Worm (Caenorhabditis elegans) whole organism, L4/young adult: ENCODE measurements around the gene T11B7.5.

ENCODE experiments used
- W03F9.2 ChIP-seq: fragments of 150-350 bp; optimal IDR thresholded peaks from 2 replicates; lab custom pipeline; 2014; ENCODE audit warnings: missing biosample characterization, missing genetic modification characterization
- dao-5 ChIP-seq: sonication (generic microtip); optimal IDR thresholded peaks from 2 replicates; lab custom pipeline; 2016; ENCODE audit warnings: missing genotype, missing genetic modification characterization, moderate library complexity, missing compliant biosample characterization

DNA sequence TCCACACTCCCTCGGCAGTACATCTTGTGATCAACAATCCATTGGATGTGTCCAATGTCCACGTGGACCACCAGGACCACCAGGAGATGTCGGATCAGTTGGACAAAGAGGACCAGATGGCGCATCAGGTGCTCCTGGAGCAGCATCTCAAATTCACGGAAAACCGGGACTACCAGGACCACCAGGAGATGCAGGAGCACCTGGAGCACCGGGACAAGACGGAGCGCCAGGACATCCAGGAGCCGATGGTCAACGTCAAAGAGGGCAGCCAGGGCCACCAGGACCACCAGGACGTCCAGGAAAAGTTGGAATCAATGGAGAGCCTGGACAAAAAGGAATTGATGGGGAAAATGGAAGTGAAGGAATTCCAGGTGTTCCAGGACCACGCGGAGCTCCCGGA is 6.9 kb downstream of the T11B7.5 start:
- no peak for TF ChIP-seq W03F9.2 (tag; lab: Kevin White, UChicago)
- TF ChIP-seq dao-5 (tag; lab: Kevin White, UChicago), result no peak
